Fruit fly (Drosophila melanogaster): ENCODE results near the gene EMC4.
A peak's percentile ranks its signal among the peaks of the same experiment; 100 is the strongest.

EMC4 gene

DNA sequence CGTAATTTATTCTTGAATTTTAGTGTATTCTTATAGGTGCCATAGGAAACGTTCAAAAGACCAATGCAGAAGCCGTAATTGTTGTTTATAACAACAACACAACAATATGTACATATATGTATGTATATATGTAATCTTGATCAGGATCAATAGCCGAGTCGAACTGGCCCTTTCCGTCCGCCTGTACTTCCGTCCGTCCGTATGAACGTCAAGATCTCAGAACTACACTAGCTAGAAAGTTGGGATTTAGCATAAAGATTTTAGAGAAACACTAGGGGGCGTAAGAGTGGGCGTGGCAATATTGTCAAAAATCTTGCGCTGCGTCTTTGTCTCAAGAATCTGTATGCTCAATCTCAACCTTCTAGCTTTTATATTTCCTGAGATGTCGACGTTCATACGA, 16.4 kb upstream of the EMC4 start:
- TF ChIP-seq pan (optimal IDR thresholded peaks at IDR 0.05), result no peak
- TF ChIP-seq Dll (optimal IDR thresholded peaks at IDR 0.05), result no peak
- TF ChIP-seq CG8478 (optimal IDR thresholded peaks at IDR 0.05), result no peak
- TF ChIP-seq EcR (GFP tag; optimal IDR thresholded peaks at IDR 0.05), result no peak
- no peak for TF ChIP-seq usp (GFP tag; optimal IDR thresholded peaks at IDR 0.05)
- TF ChIP-seq psq (optimal IDR thresholded peaks at IDR 0.05), result no peak

DNA sequence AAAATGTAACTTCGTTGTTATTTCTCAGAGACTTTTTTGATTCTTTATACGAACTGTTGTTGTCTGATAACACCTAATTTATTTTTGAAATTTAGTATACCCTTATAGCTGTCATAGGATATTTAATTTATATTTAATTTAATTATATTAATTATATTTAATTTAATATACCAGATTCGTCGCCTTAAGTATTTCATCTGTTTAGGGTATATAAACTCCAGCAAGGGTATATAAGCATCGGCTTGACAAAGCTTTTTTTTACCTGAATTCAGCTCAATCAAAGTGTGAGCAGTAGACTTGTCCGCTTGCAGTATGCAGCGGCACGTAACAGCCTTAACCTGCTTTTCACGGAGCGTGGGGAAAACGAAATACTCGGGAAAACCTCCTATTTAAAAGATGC, 15.6 kb upstream of the EMC4 start:
- no peak for TF ChIP-seq psq (optimal IDR thresholded peaks at IDR 0.05)

DNA sequence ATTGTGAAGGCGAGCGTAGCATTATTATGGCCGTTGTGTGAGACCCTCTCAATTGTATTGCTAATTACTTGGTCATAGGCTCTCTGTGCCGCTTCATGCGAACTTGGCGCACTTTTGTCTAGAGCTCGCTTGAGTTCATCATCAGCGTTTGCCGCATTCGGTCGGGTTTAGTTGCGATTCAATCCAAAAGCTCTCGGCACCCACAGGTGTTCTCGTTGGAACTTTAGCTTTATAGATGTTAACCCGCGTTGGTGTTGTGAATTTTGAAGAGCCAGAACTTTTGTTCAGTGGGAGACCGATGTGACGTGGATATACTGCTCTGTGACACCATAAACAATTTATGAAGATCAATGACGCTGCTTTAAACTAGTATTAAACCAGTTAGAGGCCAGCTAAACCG, 12.9 kb upstream of the EMC4 start, which contains the start of gene slif:
Gene slif, plus strand, starts transcription at position 132 of the 400 bp plus-strand sequence.
- no peak for TF ChIP-seq psq (optimal IDR thresholded peaks at IDR 0.05)

DNA sequence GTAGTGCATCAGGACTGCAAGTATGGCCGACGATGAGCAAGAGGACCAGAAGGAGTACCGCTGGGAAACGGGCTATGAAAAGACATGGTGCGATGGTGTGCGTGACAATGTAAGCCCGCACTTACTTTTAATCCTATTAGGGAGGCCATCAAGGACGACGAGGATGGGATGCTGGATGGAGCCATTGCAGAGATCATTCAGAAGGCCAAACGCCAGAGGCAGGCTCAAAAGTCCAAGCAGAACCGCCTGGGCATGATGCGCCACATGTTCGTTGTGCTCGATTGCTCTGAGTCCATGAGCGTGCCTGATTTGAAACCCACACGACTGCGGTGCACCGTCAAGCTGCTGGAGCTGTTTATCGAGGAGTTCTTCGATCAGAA, 11.3 kb upstream of the EMC4 start:
- TF ChIP-seq EcR (GFP tag; optimal IDR thresholded peaks at IDR 0.05) (no peak), pan (optimal IDR thresholded peaks at IDR 0.05) (no peak), Dll (optimal IDR thresholded peaks at IDR 0.05) (no peak), CG8478 (optimal IDR thresholded peaks at IDR 0.05) (no peak), psq (optimal IDR thresholded peaks at IDR 0.05) (no peak), usp (GFP tag; optimal IDR thresholded peaks at IDR 0.05) (no peak)

DNA sequence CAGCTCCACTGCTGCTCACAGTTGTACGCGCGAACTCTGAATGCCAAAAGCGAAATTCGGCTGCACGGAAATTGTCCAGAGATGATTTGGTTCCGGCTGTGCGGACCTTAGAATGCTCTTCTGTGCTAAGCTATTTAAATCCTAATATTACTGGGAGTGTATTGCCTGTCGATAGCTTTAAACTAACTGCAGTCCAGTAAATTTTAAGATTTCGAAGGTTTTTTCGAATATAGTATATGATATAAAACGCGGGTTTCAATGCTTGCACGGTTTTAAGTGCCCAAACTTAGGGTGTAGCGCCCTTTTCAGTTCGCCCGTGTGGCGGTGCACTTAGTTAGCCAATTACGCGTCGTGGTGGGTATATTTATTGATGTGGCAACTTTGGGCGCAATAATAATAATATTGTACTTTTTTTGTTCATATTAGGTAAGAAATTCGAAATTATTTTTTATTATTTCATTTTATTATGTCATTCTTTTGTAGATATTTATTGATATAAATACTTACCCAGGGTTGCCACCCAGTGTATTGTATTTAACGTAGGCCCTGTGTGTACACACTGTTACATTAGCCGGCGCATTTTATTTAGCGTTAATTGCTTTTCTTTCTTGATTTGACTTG, 10.8 kb upstream of the EMC4 start, which contains the start of the genes Chro and Ssl1:
Gene Chro, minus strand, starts transcription at position 262 of the 621 bp plus-strand sequence.
Gene Ssl1, plus strand, starts transcription at position 367 of the 621 bp plus-strand sequence.
- TF ChIP-seq usp (GFP tag; optimal IDR thresholded peaks at IDR 0.05) (no peak), psq (optimal IDR thresholded peaks at IDR 0.05) (no peak), Dll (optimal IDR thresholded peaks at IDR 0.05) (no peak), EcR (GFP tag; optimal IDR thresholded peaks at IDR 0.05) (peak in 1 of 2 experiments; percentile 69)

DNA sequence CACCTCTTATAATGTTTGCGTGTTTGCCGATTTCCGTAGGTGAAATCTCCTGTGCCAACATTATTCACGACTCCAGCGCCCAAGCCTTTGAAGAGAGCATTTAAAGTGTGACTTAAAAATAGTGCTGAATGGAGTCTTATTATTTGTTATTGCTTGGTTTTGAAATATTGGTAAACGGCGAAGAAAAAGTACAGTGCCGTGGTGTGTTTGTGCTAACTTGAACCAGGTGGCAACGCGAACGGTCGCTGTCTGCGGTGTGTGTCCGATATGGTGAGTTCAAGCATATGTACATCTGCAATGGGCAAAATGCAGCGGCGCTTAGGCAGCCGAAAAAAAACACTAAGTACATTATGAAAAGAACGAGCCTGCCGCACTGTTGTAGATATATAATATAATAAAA, 9.9 kb upstream of the EMC4 start:
- no peak for TF ChIP-seq EcR (GFP tag; optimal IDR thresholded peaks at IDR 0.05)
- no peak for TF ChIP-seq pan (optimal IDR thresholded peaks at IDR 0.05)
- TF ChIP-seq Dll (optimal IDR thresholded peaks at IDR 0.05), result no peak
- no peak for TF ChIP-seq psq (optimal IDR thresholded peaks at IDR 0.05)
- no peak for TF ChIP-seq usp (GFP tag; optimal IDR thresholded peaks at IDR 0.05)
- TF ChIP-seq CG8478 (optimal IDR thresholded peaks at IDR 0.05), result no peak

DNA sequence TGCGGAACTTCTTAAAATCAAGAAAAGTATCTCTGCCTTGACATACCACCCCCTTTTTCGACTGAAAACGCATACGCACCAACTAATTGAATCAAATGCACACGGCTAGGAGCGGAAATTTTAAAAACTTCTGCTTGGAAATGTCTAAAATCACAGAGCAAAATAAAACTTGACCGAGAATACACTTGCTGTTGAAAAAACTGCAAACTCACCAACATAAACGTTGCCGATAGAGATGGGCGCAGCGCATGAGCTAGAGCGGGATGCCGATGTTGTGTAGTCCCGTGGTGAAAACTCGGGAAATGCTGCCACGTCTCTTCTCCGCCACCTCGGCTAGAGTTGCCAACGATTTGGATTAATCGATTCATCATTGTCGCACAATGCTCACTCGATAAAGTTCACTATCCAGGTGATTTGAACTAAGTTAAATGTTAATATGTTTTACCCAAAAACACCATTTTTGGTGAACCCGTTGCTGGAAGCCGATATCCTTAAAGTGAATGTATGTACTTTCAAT, 3.9 kb upstream of the EMC4 start, which contains the start of the genes CG11109 and Arf1:
Gene CG11109, plus strand, starts transcription at position 356 of the 517 bp plus-strand sequence.
Gene Arf1, minus strand, starts transcription at position 387 of the 517 bp plus-strand sequence.
- no peak for TF ChIP-seq CG8478 (optimal IDR thresholded peaks at IDR 0.05)
- no peak for TF ChIP-seq EcR (GFP tag; optimal IDR thresholded peaks at IDR 0.05)
- TF ChIP-seq pan (optimal IDR thresholded peaks at IDR 0.05), result no peak
- TF ChIP-seq Dll (optimal IDR thresholded peaks at IDR 0.05), result no peak
- no peak for TF ChIP-seq usp (GFP tag; optimal IDR thresholded peaks at IDR 0.05)
- TF ChIP-seq psq (optimal IDR thresholded peaks at IDR 0.05), result no peak

DNA sequence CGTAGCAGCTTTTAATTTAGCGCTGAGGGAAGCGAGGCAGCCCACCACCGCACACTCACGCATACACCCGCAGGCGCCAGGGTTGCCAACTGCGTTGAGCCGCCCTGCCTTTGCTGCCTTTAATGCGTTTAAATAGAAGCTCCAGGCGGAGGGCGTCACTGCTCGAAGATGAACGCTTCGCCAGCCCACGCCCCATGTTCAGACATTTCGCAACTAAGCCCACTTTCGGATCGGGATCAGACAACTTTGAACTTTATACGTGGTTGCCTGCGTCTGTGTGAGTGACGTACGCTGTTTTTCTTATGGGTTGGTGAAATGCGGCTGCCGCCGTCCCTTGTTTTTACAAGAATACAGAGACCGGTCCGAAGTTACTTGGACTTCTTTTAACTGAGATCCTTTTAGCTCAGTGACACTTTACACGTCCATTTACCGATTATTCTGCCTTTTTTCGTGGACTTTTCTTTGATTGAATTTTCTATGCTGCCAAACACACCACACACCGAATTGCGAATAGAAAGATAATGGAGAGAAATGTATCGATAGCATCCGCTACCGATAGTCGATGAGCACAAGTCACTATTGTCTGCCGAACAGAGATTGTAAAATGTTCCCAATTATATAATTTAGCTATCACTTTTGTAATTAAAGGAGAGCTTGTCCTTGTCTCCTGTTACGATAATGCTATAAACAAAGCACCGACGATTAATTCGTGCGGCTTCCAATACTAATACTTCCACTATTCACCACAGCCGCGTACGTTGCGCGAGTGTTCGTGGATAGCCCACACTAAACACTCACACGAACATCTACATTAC, 3.2 kb upstream of the EMC4 start:
- TF ChIP-seq EcR (GFP tag; optimal IDR thresholded peaks at IDR 0.05) (no peak), psq (optimal IDR thresholded peaks at IDR 0.05) (no peak), CG8478 (optimal IDR thresholded peaks at IDR 0.05) (no peak), pan (optimal IDR thresholded peaks at IDR 0.05) (peak; percentile 54), Dll (optimal IDR thresholded peaks at IDR 0.05) (no peak), usp (GFP tag; optimal IDR thresholded peaks at IDR 0.05) (no peak)

DNA sequence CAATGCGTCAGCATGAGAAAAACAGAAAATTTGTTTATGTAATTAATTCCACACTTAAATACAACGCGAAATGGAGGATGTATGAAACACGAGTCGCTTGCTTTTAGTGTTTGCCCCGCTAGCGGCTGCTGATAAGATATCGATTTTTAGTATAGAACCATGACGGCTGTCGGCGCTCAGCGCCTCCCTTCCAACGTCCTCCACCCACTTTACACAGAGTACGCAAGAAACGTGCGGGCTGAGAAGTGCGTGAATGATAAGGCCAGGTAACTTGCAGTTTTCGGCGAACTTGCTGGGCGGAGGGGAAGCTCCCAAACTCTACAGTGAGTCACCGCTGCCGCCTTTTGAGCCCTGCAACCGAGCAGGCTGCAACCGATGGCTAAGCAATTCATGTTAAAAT, 2.3 kb upstream of the EMC4 start:
- TF ChIP-seq pan (optimal IDR thresholded peaks at IDR 0.05) (no peak), EcR (GFP tag; optimal IDR thresholded peaks at IDR 0.05) (no peak), psq (optimal IDR thresholded peaks at IDR 0.05) (no peak), CG8478 (optimal IDR thresholded peaks at IDR 0.05) (no peak), Dll (optimal IDR thresholded peaks at IDR 0.05) (no peak), usp (GFP tag; optimal IDR thresholded peaks at IDR 0.05) (no peak)

DNA sequence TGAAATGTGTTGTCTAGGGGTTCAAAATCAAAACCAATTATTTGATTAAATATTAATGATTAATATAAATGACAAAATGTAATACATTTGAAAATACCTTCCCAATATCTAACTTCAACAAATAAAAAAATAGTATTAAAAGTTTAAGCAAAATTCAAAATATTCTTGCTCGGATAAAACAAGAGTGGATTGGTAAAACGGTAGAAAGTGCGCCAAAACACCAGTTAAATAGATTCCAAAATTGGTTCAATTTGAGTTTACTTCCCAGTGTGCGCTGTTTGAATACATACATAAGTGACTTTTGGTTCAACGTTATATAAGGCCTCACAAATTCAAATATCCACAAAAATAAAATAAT, 3.0 kb downstream of the EMC4 start:
- TF ChIP-seq pan (optimal IDR thresholded peaks at IDR 0.05), result no peak
- TF ChIP-seq Dll (optimal IDR thresholded peaks at IDR 0.05), result no peak
- TF ChIP-seq usp (GFP tag; optimal IDR thresholded peaks at IDR 0.05), result no peak
- TF ChIP-seq EcR (GFP tag; optimal IDR thresholded peaks at IDR 0.05), result no peak
- TF ChIP-seq psq (optimal IDR thresholded peaks at IDR 0.05), result no peak
- TF ChIP-seq CG8478 (optimal IDR thresholded peaks at IDR 0.05), result no peak

DNA sequence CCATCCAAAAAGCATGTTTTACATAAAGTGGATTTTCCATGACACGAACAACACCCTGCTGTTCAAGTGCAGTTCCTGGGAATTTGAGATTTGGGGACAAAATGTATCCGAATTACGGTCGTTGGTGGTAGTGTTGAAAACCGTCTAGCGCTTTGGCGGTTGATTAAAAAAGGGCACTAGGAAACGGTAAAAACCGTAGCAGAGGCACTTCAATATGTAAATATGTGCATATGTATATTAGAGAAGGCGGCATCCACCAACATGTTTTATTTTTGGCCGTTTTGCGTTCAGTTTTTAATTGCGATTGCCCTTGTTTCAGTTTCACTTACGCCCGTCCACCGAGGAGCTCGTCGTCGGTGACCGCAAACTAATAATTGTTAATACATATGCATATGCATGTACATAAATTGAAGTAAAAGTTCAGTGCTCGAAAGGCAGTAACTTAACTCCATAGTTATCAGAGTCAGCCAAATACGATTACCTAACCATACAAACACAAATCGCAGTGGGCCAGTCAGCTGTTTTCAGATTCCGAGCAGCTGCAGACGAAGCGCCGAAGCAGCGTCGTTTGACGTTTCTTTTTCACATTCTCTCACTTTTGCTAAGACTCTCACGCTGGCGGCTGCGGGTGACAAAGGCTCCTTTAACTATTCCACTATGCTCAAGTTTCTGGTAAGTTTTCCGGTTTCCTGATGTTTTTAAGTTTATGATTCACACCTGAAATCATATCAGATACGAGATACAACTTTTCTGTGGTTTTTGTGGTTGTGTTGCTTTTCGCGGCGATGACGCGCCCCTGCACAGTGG, 3.6 kb downstream of the EMC4 start, which contains the start of gene CG33170:
Gene CG33170, plus strand, starts transcription at position 347 of the 807 bp plus-strand sequence.
- TF ChIP-seq pan (optimal IDR thresholded peaks at IDR 0.05) (no peak), EcR (GFP tag; optimal IDR thresholded peaks at IDR 0.05) (no peak)
